Fruit fly (Drosophila melanogaster) whole organism, embryonic: ENCODE results near the gene Naxd.
A peak's percentile ranks its signal among the peaks of the same experiment; 100 is the strongest.

Source experiments
- CG10321 ChIP-seq: fragments of 200-800 bp; sonication (Bioruptor generic); IDR thresholded peaks from 2 replicates; pipeline ENCODE4 v1.3.6; 2022; ENCODE audit warnings: missing biosample characterization, missing genetic modification characterization
- CG10565 ChIP-seq: fragments of 200-800 bp; sonication (Bioruptor generic); optimal IDR thresholded peaks from 3 replicates; lab custom pipeline; 2016; ENCODE audit warnings: missing biosample characterization, mild to moderate bottlenecking, missing genetic modification characterization
- CG11695 ChIP-seq: fragments of 200-800 bp; sonication (Bioruptor generic); IDR thresholded peaks from 3 replicates; pipeline ENCODE4 v1.3.6; 2022; ENCODE audit warnings: missing biosample characterization, missing genetic modification characterization
- CG13287 ChIP-seq: fragments of 200-800 bp; sonication (Bioruptor generic); IDR thresholded peaks from 2 replicates; pipeline ENCODE4 v1.3.6; 2022; ENCODE audit warnings: missing biosample characterization, missing genetic modification characterization; ENCODE audit not compliant: partially characterized antibody
- CG14860 ChIP-seq: fragments of 200-800 bp; sonication (Bioruptor generic); IDR thresholded peaks from 3 replicates; pipeline ENCODE4 v1.3.6; 2022; ENCODE audit warnings: missing biosample characterization, missing genetic modification characterization; ENCODE audit not compliant: partially characterized antibody
- CG15514 ChIP-seq: fragments of 200-800 bp; sonication (Bioruptor generic); optimal IDR thresholded peaks from 3 replicates; lab custom pipeline; 2017; ENCODE audit warnings: missing biosample characterization, missing genetic modification characterization, mild to moderate bottlenecking, moderate library complexity, missing genetic modification reagents
- CG15696 ChIP-seq: fragments of 200-800 bp; sonication (Bioruptor generic); optimal IDR thresholded peaks from 2 replicates; lab custom pipeline; 2019; ENCODE audit warnings: missing biosample characterization, mild to moderate bottlenecking, missing genetic modification characterization, moderate library complexity
- CG1602 ChIP-seq: fragments of 200-800 bp; sonication (Bioruptor generic); optimal IDR thresholded peaks from 3 replicates; lab custom pipeline; 2016; ENCODE audit warnings: missing biosample characterization, missing genetic modification characterization
- CG1647 ChIP-seq: fragments of 200-800 bp; sonication (Bioruptor generic); optimal IDR thresholded peaks from 3 replicates; lab custom pipeline; 2016; ENCODE audit warnings: missing biosample characterization, missing genetic modification characterization
- CG17186 ChIP-seq: fragments of 200-800 bp; sonication (Bioruptor generic); optimal IDR thresholded peaks from 3 replicates; lab custom pipeline; 2017; ENCODE audit warnings: missing biosample characterization, missing genetic modification reagents, missing genetic modification characterization
- CG17829 ChIP-seq: fragments of 200-800 bp; optimal IDR thresholded peaks from 2 replicates; lab custom pipeline; 2019; ENCODE audit warnings: missing biosample characterization, mild to moderate bottlenecking, missing genetic modification characterization, moderate library complexity
- CG17912 ChIP-seq: fragments of 200-800 bp; sonication (Bioruptor generic); optimal IDR thresholded peaks from 2 replicates; lab custom pipeline; 2018; ENCODE audit warnings: missing biosample characterization, mild to moderate bottlenecking, missing genetic modification characterization
- CG1832 ChIP-seq: fragments of 200-800 bp; sonication (Bioruptor generic); optimal IDR thresholded peaks from 2 replicates; lab custom pipeline; 2017; ENCODE audit warnings: missing biosample characterization, mild to moderate bottlenecking, missing genetic modification characterization, inconsistent platforms
- CG31224 ChIP-seq: fragments of 200-800 bp; sonication (Bioruptor generic); IDR thresholded peaks from 2 replicates; pipeline ENCODE4 v1.3.6; 2022; ENCODE audit warnings: missing biosample characterization, missing genetic modification characterization
- CG31365 ChIP-seq: fragments of 200-800 bp; sonication (Bioruptor generic); optimal IDR thresholded peaks from 2 replicates; lab custom pipeline; 2018; ENCODE audit warnings: missing biosample characterization, mild to moderate bottlenecking, missing genetic modification characterization
- CG3995 ChIP-seq: fragments of 200-800 bp; sonication (Bioruptor generic); optimal IDR thresholded peaks from 3 replicates; lab custom pipeline; 2016; ENCODE audit warnings: missing biosample characterization, missing genetic modification characterization
- CG4617 ChIP-seq: fragments of 200-800 bp; sonication (Bioruptor generic); optimal IDR thresholded peaks from 3 replicates; lab custom pipeline; 2016; ENCODE audit warnings: missing biosample characterization, missing genetic modification characterization, borderline replicate concordance
- CG6254 ChIP-seq: fragments of 200-800 bp; sonication (Bioruptor generic); optimal IDR thresholded peaks from 3 replicates; lab custom pipeline; 2017; ENCODE audit warnings: mild to moderate bottlenecking, missing biosample characterization, missing genetic modification reagents, missing genetic modification characterization
- CG8089 ChIP-seq: fragments of 200-800 bp; sonication (Bioruptor generic); optimal IDR thresholded peaks from 3 replicates; lab custom pipeline; 2016; ENCODE audit warnings: missing biosample characterization, missing genetic modification characterization
- CG8765 ChIP-seq: fragments of 200-800 bp; sonication (Bioruptor generic); IDR thresholded peaks from 2 replicates; pipeline ENCODE4 v1.3.6; 2022; ENCODE audit warnings: missing biosample characterization, missing genetic modification characterization
- CG9797 ChIP-seq: fragments of 200-800 bp; sonication (Bioruptor generic); optimal IDR thresholded peaks from 3 replicates; lab custom pipeline; 2018; ENCODE audit warnings: missing biosample characterization, mild to moderate bottlenecking, missing genetic modification characterization
- CG9876 ChIP-seq: fragments of 200-800 bp; sonication (Bioruptor generic); optimal IDR thresholded peaks from 2 replicates; lab custom pipeline; 2016; ENCODE audit warnings: missing biosample characterization, missing genetic modification characterization
- Dek ChIP-seq: fragments of 200-800 bp; sonication (Bioruptor generic); optimal IDR thresholded peaks from 3 replicates; lab custom pipeline; 2019; ENCODE audit warnings: missing biosample characterization, mild to moderate bottlenecking, missing genetic modification characterization, moderate library complexity
- Doc2 ChIP-seq: fragments of 200-800 bp; sonication (Bioruptor generic); IDR thresholded peaks from 2 replicates; pipeline ENCODE4 v1.3.6; 2022; ENCODE audit warnings: missing biosample characterization, missing genetic modification characterization
- E2f2 ChIP-seq: fragments of 200-800 bp; sonication (Bioruptor generic); IDR thresholded peaks from 2 replicates; pipeline ENCODE4 v1.3.6; 2022; ENCODE audit warnings: missing biosample characterization, missing genetic modification characterization
- GATAe ChIP-seq: fragments of 200-800 bp; sonication (Bioruptor generic); conservative IDR thresholded peaks from 2 replicates; pipeline ENCODE4 v1.3.6; 2022; ENCODE audit warnings: missing biosample characterization, missing genetic modification characterization
- HmgD ChIP-seq: fragments of 200-800 bp; sonication (Bioruptor generic); optimal IDR thresholded peaks from 3 replicates; lab custom pipeline; 2016; ENCODE audit warnings: missing biosample characterization, missing genetic modification characterization
- HmgZ ChIP-seq: fragments of 200-800 bp; sonication (Bioruptor generic); optimal IDR thresholded peaks from 2 replicates; lab custom pipeline; 2018; ENCODE audit warnings: missing biosample characterization, mild to moderate bottlenecking, missing genetic modification characterization
- MBD-R2 ChIP-seq: fragments of 200-800 bp; sonication (Bioruptor generic); IDR thresholded peaks from 2 replicates; pipeline ENCODE4 v1.3.6; 2022; ENCODE audit warnings: missing biosample characterization, missing genetic modification characterization
- Med ChIP-seq: fragments of 200-800 bp; sonication (Bioruptor generic); peaks from one replicate; lab custom pipeline; 2016; ENCODE audit warnings: missing biosample characterization, missing genetic modification characterization, mild to moderate bottlenecking, inconsistent platforms, moderate library complexity
- Oaz ChIP-seq: fragments of 200-800 bp; sonication (Bioruptor generic); IDR thresholded peaks from 2 replicates; pipeline ENCODE4 v1.3.6; 2022; ENCODE audit warnings: missing biosample characterization, missing genetic modification characterization
- Ptx1 ChIP-seq: fragments of 200-800 bp; sonication (Bioruptor generic); IDR thresholded peaks from 2 replicates; pipeline ENCODE4 v1.3.6; 2022; ENCODE audit warnings: missing biosample characterization, missing genetic modification characterization
- Usf ChIP-seq: fragments of 200-800 bp; sonication (Bioruptor generic); optimal IDR thresholded peaks from 2 replicates; lab custom pipeline; 2017; ENCODE audit warnings: missing genotype, missing biosample characterization, missing genetic modification characterization
- cato ChIP-seq: fragments of 200-800 bp; sonication (Bioruptor generic); optimal IDR thresholded peaks from 2 replicates; lab custom pipeline; 2016; ENCODE audit warnings: missing biosample characterization, missing genetic modification characterization, borderline replicate concordance
- crc ChIP-seq: fragments of 200-800 bp; sonication (Bioruptor generic); optimal IDR thresholded peaks from 2 replicates; lab custom pipeline; 2016; ENCODE audit warnings: missing biosample characterization, missing genetic modification characterization
- crol ChIP-seq: fragments of 200-800 bp; sonication (Bioruptor generic); IDR thresholded peaks from 2 replicates; pipeline ENCODE4 v1.3.6; 2022; ENCODE audit warnings: missing biosample characterization, missing genetic modification characterization
- danr ChIP-seq: fragments of 200-800 bp; sonication (Bioruptor generic); IDR thresholded peaks from 2 replicates; pipeline ENCODE4 v1.3.6; 2022; ENCODE audit warnings: missing biosample characterization, missing genetic modification characterization
- dpn ChIP-seq, 2 experiments: fragments of 200-800 bp; sonication (Bioruptor generic); optimal IDR thresholded peaks; 3 replicates each; lab custom pipeline; 2016; ENCODE audit warnings: missing biosample characterization in 2 of 2, missing genetic modification characterization in 2 of 2
- eyg ChIP-seq: fragments of 200-800 bp; sonication (Bioruptor generic); optimal IDR thresholded peaks from 3 replicates; lab custom pipeline; 2016; ENCODE audit warnings: missing biosample characterization, missing genetic modification characterization
- fd3F ChIP-seq: fragments of 200-800 bp; sonication (Bioruptor generic); optimal IDR thresholded peaks from 2 replicates; lab custom pipeline; 2018; ENCODE audit warnings: missing biosample characterization, mild to moderate bottlenecking, missing genetic modification characterization, moderate library complexity
- lbe ChIP-seq: fragments of 200-800 bp; sonication (Bioruptor generic); optimal IDR thresholded peaks from 2 replicates; lab custom pipeline; 2016; ENCODE audit warnings: missing biosample characterization, mild to moderate bottlenecking, missing genetic modification characterization
- lmd ChIP-seq: fragments of 200-800 bp; sonication (Bioruptor generic); IDR thresholded peaks from 2 replicates; pipeline ENCODE4 v1.3.6; 2022; ENCODE audit warnings: missing biosample characterization, missing genetic modification characterization
- odd ChIP-seq: fragments of 200-800 bp; sonication (Bioruptor generic); optimal IDR thresholded peaks from 2 replicates; lab custom pipeline; 2017; ENCODE audit warnings: missing biosample characterization, mild to moderate bottlenecking, missing genetic modification characterization
- ranshi ChIP-seq: fragments of 200-800 bp; sonication (Bioruptor generic); IDR thresholded peaks from 2 replicates; pipeline ENCODE4 v1.3.6; 2022; ENCODE audit warnings: missing biosample characterization, missing genetic modification characterization
- row ChIP-seq: fragments of 200-800 bp; sonication (Bioruptor generic); IDR thresholded peaks from 3 replicates; pipeline ENCODE4 v1.3.6; 2022; ENCODE audit warnings: missing biosample characterization, missing genetic modification characterization
- sens ChIP-seq: fragments of 200-800 bp; sonication (Bioruptor generic); peaks from one replicate; lab custom pipeline; 2016; ENCODE audit warnings: missing biosample characterization, missing genetic modification characterization
- slp2 ChIP-seq: fragments of 200-800 bp; sonication (Bioruptor generic); optimal IDR thresholded peaks from 2 replicates; lab custom pipeline; 2016; ENCODE audit warnings: missing biosample characterization, missing genetic modification characterization
- sob ChIP-seq: fragments of 200-800 bp; sonication (Bioruptor generic); IDR thresholded peaks from 2 replicates; pipeline ENCODE4 v1.3.6; 2022; ENCODE audit warnings: missing biosample characterization, missing genetic modification characterization
- ssp ChIP-seq: fragments of 200-800 bp; sonication (Bioruptor generic); IDR thresholded peaks from 2 replicates; pipeline ENCODE4 v1.3.6; 2022; ENCODE audit warnings: missing biosample characterization, missing genetic modification characterization
- trem ChIP-seq: fragments of 200-800 bp; optimal IDR thresholded peaks from 3 replicates; lab custom pipeline; 2019; ENCODE audit warnings: missing biosample characterization, mild to moderate bottlenecking, missing genetic modification characterization, moderate library complexity
- vnd ChIP-seq: fragments of 200-800 bp; sonication (Bioruptor generic); IDR thresholded peaks from 3 replicates; pipeline ENCODE4 v1.3.6; 2022; ENCODE audit warnings: missing biosample characterization, missing genetic modification characterization; ENCODE audit not compliant: partially characterized antibody

Naxd gene

dm6 chr3L:19100188-19100587 is 2.7 kb upstream of the Naxd start, which contains the start of gene Gem2 (continued):
- no peak for TF ChIP-seq CG17829 (tag; lab: Kevin White, UChicago)
- TF ChIP-seq CG31224 (GFP tag; lab: Robert Waterston, UW) = no peak
- no peak for TF ChIP-seq CG8089 (GFP tag; lab: Kevin White, UChicago)
- TF ChIP-seq CG11695 (GFP tag; lab: Robert Waterston, UW) = no peak
- TF ChIP-seq crc (GFP tag; lab: Kevin White, UChicago) = no peak
- peak; percentile 80 for TF ChIP-seq E2f2 (GFP tag; lab: Robert Waterston, UW)
- no peak for TF ChIP-seq Oaz
- TF ChIP-seq dpn (GFP tag; optimal IDR thresholded peaks at IDR 0.05; lab: Kevin White, UChicago) = no peak
- no peak for TF ChIP-seq CG8765 (GFP tag; lab: Robert Waterston, UW)
- peak; percentile 43 for TF ChIP-seq trem (tag; lab: Kevin White, UChicago)
- TF ChIP-seq cato (GFP tag; lab: Kevin White, UChicago) = no peak
- no peak for TF ChIP-seq CG17186
- TF ChIP-seq danr (GFP tag; lab: Robert Waterston, UW) = no peak
- TF ChIP-seq CG31365 (tag; lab: Kevin White, UChicago) = no peak
- TF ChIP-seq slp2 (GFP tag; lab: Kevin White, UChicago) = no peak
- TF ChIP-seq CG15696 = no peak
- no peak for TF ChIP-seq ranshi (GFP tag; lab: Robert Waterston, UW)
- TF ChIP-seq vnd (GFP tag; lab: Robert Waterston, UW) = no peak
- TF ChIP-seq Doc2 (GFP tag; lab: Robert Waterston, UW) = no peak
- TF ChIP-seq CG10565 (GFP tag; lab: Kevin White, UChicago) = no peak
- TF ChIP-seq CG9797 (GFP tag; lab: Kevin White, UChicago) = peak; percentile 77
- TF ChIP-seq row (GFP tag; lab: Robert Waterston, UW) = peak; percentile 59
- TF ChIP-seq MBD-R2 (GFP tag; lab: Robert Waterston, UW) = peak; percentile 90
- no peak for TF ChIP-seq CG1832 (GFP tag; lab: Kevin White, UChicago)
- no peak for TF ChIP-seq eyg (GFP tag; lab: Kevin White, UChicago)
- peak; percentile 59 for TF ChIP-seq CG13287
- no peak for TF ChIP-seq Usf (GFP tag; lab: Kevin White, UChicago)
- no peak for TF ChIP-seq CG10321
- no peak for TF ChIP-seq Dek (tag; lab: Kevin White, UChicago)
- TF ChIP-seq CG1647 (GFP tag; lab: Kevin White, UChicago) = no peak
- TF ChIP-seq Ptx1 (GFP tag; lab: Robert Waterston, UW) = no peak

dm6 chr3L:19097102-19097501 is 407 bp downstream of the Naxd start:
- no peak for TF ChIP-seq CG9876 (GFP tag; lab: Kevin White, UChicago)
- peak; percentile 64 for TF ChIP-seq crol (GFP tag; lab: Robert Waterston, UW)
- TF ChIP-seq Med (GFP tag; lab: Kevin White, UChicago) = peak; percentile 50
- no peak for TF ChIP-seq Ptx1 (GFP tag; lab: Robert Waterston, UW)
- TF ChIP-seq sob (GFP tag; lab: Robert Waterston, UW) = no peak

- TF ChIP-seq CG14860 (GFP tag; lab: Robert Waterston, UW) = no peak
- no peak for TF ChIP-seq HmgD (GFP tag; lab: Kevin White, UChicago)
- no peak for TF ChIP-seq CG9797 (GFP tag; lab: Kevin White, UChicago)
- TF ChIP-seq CG1602 = no peak
- TF ChIP-seq sens (GFP tag; lab: Kevin White, UChicago) = peak; percentile 33
- no peak for TF ChIP-seq lmd (GFP tag; lab: Robert Waterston, UW)
- peak; percentile 11 for TF ChIP-seq HmgZ (tag; lab: Kevin White, UChicago)
- TF ChIP-seq CG6254 (GFP tag; lab: Kevin White, UChicago) = no peak
- TF ChIP-seq lbe = peak; percentile 4
- no peak for TF ChIP-seq CG17912
- TF ChIP-seq CG3995 (GFP tag; lab: Kevin White, UChicago) = no peak
- no peak for TF ChIP-seq ssp (GFP tag; lab: Robert Waterston, UW)
- peak; percentile 27 for TF ChIP-seq CG15514 (GFP tag; lab: Kevin White, UChicago)
- no peak for TF ChIP-seq fd3F
- no peak for TF ChIP-seq odd (GFP tag; lab: Kevin White, UChicago)
- no peak for TF ChIP-seq GATAe (GFP tag; lab: Robert Waterston, UW)
- peak; percentile 22 for TF ChIP-seq CG4617
These were observed 1.5 kb downstream of the Naxd start, which contains the start of gene CNPYb for dm6 chr3L:19096032-19096431. Gene CNPYb, minus strand, starts transcription at chr3L:19096217.
